Worm (Caenorhabditis elegans): ENCODE results near the gene sec-24.2.

DNA sequence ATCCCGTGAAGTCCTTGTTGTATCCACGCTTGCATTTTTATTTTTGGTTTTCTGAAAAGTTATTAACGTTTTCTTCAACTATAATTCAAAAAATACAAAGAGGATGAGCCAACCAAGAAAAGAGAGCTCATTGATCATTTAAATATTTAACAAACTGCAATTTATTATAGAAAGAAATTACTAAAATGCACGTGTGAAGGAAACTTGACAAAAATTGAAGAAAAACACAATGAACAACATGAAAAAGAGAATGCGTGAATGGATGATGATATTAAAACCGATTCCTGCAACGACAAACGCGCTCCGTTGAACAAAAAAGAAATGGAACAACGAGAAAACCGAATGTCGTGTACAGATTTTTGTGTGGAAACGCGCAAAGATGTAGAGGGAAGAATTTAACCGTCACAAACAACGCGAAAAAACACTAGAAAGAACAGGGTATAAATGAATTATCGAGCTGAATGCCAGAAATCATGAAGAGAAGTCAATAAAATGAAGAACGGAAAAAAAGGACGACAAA lies 29.7 kb downstream of the sec-24.2 start, which contains the start of gene ufd-1:
- no peak for TF ChIP-seq him-1 (tag; optimal IDR thresholded peaks at IDR 0.05)
- no peak for TF ChIP-seq dao-5 (tag; optimal IDR thresholded peaks at IDR 0.05)
- TF ChIP-seq W03F9.2 (tag; optimal IDR thresholded peaks at IDR 0.05): no peak
